Fruit fly (Drosophila melanogaster) whole organism, embryonic: ENCODE measurements around the gene amn.

Experiments used
- Adf1 ChIP-seq: fragments of 200-800 bp; sonication (Bioruptor generic); IDR thresholded peaks from 2 replicates; pipeline ENCODE4 v1.3.6; 2022; ENCODE audit warnings: missing biosample characterization, missing genetic modification characterization
- Bdp1 ChIP-seq: fragments of 200-800 bp; sonication (Bioruptor generic); optimal IDR thresholded peaks from 3 replicates; lab custom pipeline; 2016; ENCODE audit warnings: missing biosample characterization, missing genetic modification characterization
- BtbVII ChIP-seq: fragments of 200-800 bp; sonication (Bioruptor generic); optimal IDR thresholded peaks from 3 replicates; lab custom pipeline; 2017; ENCODE audit warnings: missing biosample characterization, mild to moderate bottlenecking, missing genetic modification characterization
- CG10431 ChIP-seq: fragments of 200-800 bp; sonication (Bioruptor generic); optimal IDR thresholded peaks from 3 replicates; lab custom pipeline; 2018; ENCODE audit warnings: missing biosample characterization, mild to moderate bottlenecking, missing genetic modification characterization
- CG12155 ChIP-seq: fragments of 200-800 bp; sonication (Bioruptor generic); optimal IDR thresholded peaks from 3 replicates; lab custom pipeline; 2016; ENCODE audit warnings: missing biosample characterization, missing genetic modification characterization
- CG12769 ChIP-seq: fragments of 200-800 bp; sonication (Bioruptor generic); optimal IDR thresholded peaks from 2 replicates; lab custom pipeline; 2019; ENCODE audit warnings: missing biosample characterization, mild to moderate bottlenecking, missing genetic modification characterization, moderate library complexity
- CG15479 ChIP-seq: fragments of 200-800 bp; sonication (Bioruptor generic); optimal IDR thresholded peaks from 3 replicates; lab custom pipeline; 2019; ENCODE audit warnings: missing biosample characterization, mild to moderate bottlenecking, missing genetic modification characterization, moderate library complexity
- CG16863 ChIP-seq: fragments of 200-800 bp; sonication (Bioruptor generic); optimal IDR thresholded peaks from 3 replicates; lab custom pipeline; 2016; ENCODE audit warnings: missing biosample characterization, missing genetic modification characterization
- CG17802 ChIP-seq: fragments of 200-800 bp; sonication (Bioruptor generic); optimal IDR thresholded peaks from 2 replicates; lab custom pipeline; 2018; ENCODE audit warnings: missing biosample characterization, mild to moderate bottlenecking, missing genetic modification characterization, moderate library complexity
- CG17912 ChIP-seq: fragments of 200-800 bp; sonication (Bioruptor generic); optimal IDR thresholded peaks from 2 replicates; lab custom pipeline; 2018; ENCODE audit warnings: missing biosample characterization, mild to moderate bottlenecking, missing genetic modification characterization
- CG2202 ChIP-seq: fragments of 200-800 bp; sonication (Bioruptor generic); optimal IDR thresholded peaks from 2 replicates; lab custom pipeline; 2018; ENCODE audit warnings: missing biosample characterization, mild to moderate bottlenecking, missing genetic modification characterization
- CG32772 ChIP-seq: fragments of 200-800 bp; sonication (Bioruptor generic); IDR thresholded peaks from 2 replicates; pipeline ENCODE4 v1.3.6; 2022; ENCODE audit warnings: missing biosample characterization, missing genetic modification characterization
- CrebB ChIP-seq: fragments of 200-800 bp; sonication (Bioruptor generic); optimal IDR thresholded peaks from 3 replicates; lab custom pipeline; 2018; ENCODE audit warnings: missing biosample characterization, mild to moderate bottlenecking, missing genetic modification characterization
- Dad ChIP-seq: fragments of 200-800 bp; sonication (Bioruptor generic); optimal IDR thresholded peaks from 3 replicates; lab custom pipeline; 2016; ENCODE audit warnings: missing biosample characterization, missing genetic modification characterization
- Doc3 ChIP-seq: fragments of 200-800 bp; sonication (Bioruptor generic); IDR thresholded peaks from 3 replicates; pipeline ENCODE4 v1.3.6; 2022; ENCODE audit warnings: missing biosample characterization, missing genetic modification characterization; ENCODE audit not compliant: partially characterized antibody
- Elba2 ChIP-seq: fragments of 200-800 bp; sonication (Bioruptor generic); optimal IDR thresholded peaks from 3 replicates; lab custom pipeline; 2016; ENCODE audit warnings: missing biosample characterization, missing genetic modification characterization
- H2.0 ChIP-seq: fragments of 200-800 bp; sonication (Bioruptor generic); IDR thresholded peaks from 2 replicates; pipeline ENCODE4 v1.3.6; 2022; ENCODE audit warnings: missing biosample characterization, missing genetic modification characterization
- Hmx ChIP-seq: fragments of 200-800 bp; sonication (Bioruptor generic); optimal IDR thresholded peaks from 2 replicates; lab custom pipeline; 2016; ENCODE audit warnings: missing biosample characterization, missing genetic modification characterization
- Jarid2 ChIP-seq: fragments of 200-800 bp; sonication (Bioruptor generic); optimal IDR thresholded peaks from 3 replicates; lab custom pipeline; 2017; ENCODE audit warnings: mild to moderate bottlenecking, missing biosample characterization, missing genetic modification reagents, missing genetic modification characterization
- MTF-1 ChIP-seq: fragments of 200-800 bp; sonication (Bioruptor generic); optimal IDR thresholded peaks from 2 replicates; lab custom pipeline; 2018; ENCODE audit warnings: missing biosample characterization, mild to moderate bottlenecking, missing genetic modification characterization, borderline replicate concordance
- Mad ChIP-seq: fragments of 200-800 bp; sonication (Bioruptor generic); optimal IDR thresholded peaks from 2 replicates; lab custom pipeline; 2016; ENCODE audit warnings: missing biosample characterization, missing genetic modification characterization
- Med ChIP-seq: fragments of 200-800 bp; sonication (Bioruptor generic); peaks from one replicate; lab custom pipeline; 2016; ENCODE audit warnings: missing biosample characterization, missing genetic modification characterization, mild to moderate bottlenecking, inconsistent platforms, moderate library complexity
- Meics ChIP-seq: fragments of 200-800 bp; sonication (Bioruptor generic); optimal IDR thresholded peaks from 2 replicates; lab custom pipeline; 2017; ENCODE audit warnings: missing biosample characterization, mild to moderate bottlenecking, missing genetic modification characterization
- NK7.1 ChIP-seq: fragments of 200-800 bp; sonication (Bioruptor generic); optimal IDR thresholded peaks from 3 replicates; lab custom pipeline; 2016; ENCODE audit warnings: missing biosample characterization, missing genetic modification characterization
- NfI ChIP-seq: fragments of 200-800 bp; sonication (Bioruptor generic); optimal IDR thresholded peaks from 3 replicates; lab custom pipeline; 2018; ENCODE audit warnings: missing biosample characterization, mild to moderate bottlenecking, missing genetic modification characterization, moderate library complexity
- PHDP ChIP-seq: fragments of 200-800 bp; sonication (Bioruptor generic); optimal IDR thresholded peaks from 3 replicates; lab custom pipeline; 2018; ENCODE audit warnings: missing biosample characterization, mild to moderate bottlenecking, missing genetic modification characterization, moderate library complexity
- Sry-β ChIP-seq: fragments of 200-800 bp; sonication (Bioruptor generic); optimal IDR thresholded peaks from 2 replicates; lab custom pipeline; 2018; ENCODE audit warnings: missing biosample characterization, mild to moderate bottlenecking, missing genetic modification characterization, moderate library complexity
- Stat92E ChIP-seq, 3 experiments: fragments of >200 bp in 2 of 3; fragments of 200-800 bp in 1 of 3; sonication (Bioruptor generic) in 1 of 3; optimal IDR thresholded peaks; 2 replicates each; lab custom pipeline; 2017 to 2019; ENCODE audit warnings: missing biosample characterization in 3 of 3, missing genetic modification characterization in 3 of 3, mild to moderate bottlenecking in 1 of 3, moderate library complexity in 1 of 3
- Trl ChIP-seq, 3 experiments: fragments of >200 bp in 2 of 3; fragments of 200-800 bp in 1 of 3; sonication (Bioruptor generic) in 1 of 3; optimal IDR thresholded peaks; 2 replicates in 1 of 3; 3 replicates in 2 of 3; lab custom pipeline; 2016 to 2017; ENCODE audit warnings: missing biosample characterization in 1 of 3, missing genetic modification characterization in 1 of 3
- az2 ChIP-seq: fragments of 200-800 bp; sonication (Bioruptor generic); optimal IDR thresholded peaks from 3 replicates; lab custom pipeline; 2016; ENCODE audit warnings: missing biosample characterization, missing genetic modification characterization
- bigmax ChIP-seq: fragments of 200-800 bp; sonication (Bioruptor generic); optimal IDR thresholded peaks from 2 replicates; lab custom pipeline; 2018; ENCODE audit warnings: missing biosample characterization, mild to moderate bottlenecking, missing genetic modification characterization
- chinmo ChIP-seq: fragments of 200-800 bp; sonication (Bioruptor generic); IDR thresholded peaks from 4 replicates; pipeline ENCODE4 v1.3.6; 2022; ENCODE audit warnings: missing biosample characterization, missing genetic modification characterization; ENCODE audit not compliant: partially characterized antibody
- dan ChIP-seq: fragments of 200-800 bp; sonication (Bioruptor generic); IDR thresholded peaks from 2 replicates; pipeline ENCODE4 v1.3.6; 2022; ENCODE audit warnings: missing biosample characterization, missing genetic modification characterization
- dmrt99B ChIP-seq: fragments of 200-800 bp; sonication (Bioruptor generic); optimal IDR thresholded peaks from 2 replicates; lab custom pipeline; 2018; ENCODE audit warnings: missing biosample characterization, mild to moderate bottlenecking, missing genetic modification characterization, moderate library complexity
- gfzf ChIP-seq: fragments of 200-800 bp; sonication (Bioruptor generic); optimal IDR thresholded peaks from 2 replicates; lab custom pipeline; 2016; ENCODE audit warnings: missing biosample characterization, mild to moderate bottlenecking, missing genetic modification characterization, moderate library complexity
- gsb-n ChIP-seq: fragments of 200-800 bp; sonication (Bioruptor generic); optimal IDR thresholded peaks from 3 replicates; lab custom pipeline; 2018; ENCODE audit warnings: missing biosample characterization, mild to moderate bottlenecking, missing genetic modification characterization
- h ChIP-seq: fragments of >200 bp; optimal IDR thresholded peaks from 2 replicates; lab custom pipeline; 2017
- jumu ChIP-seq: fragments of 200-800 bp; sonication (Bioruptor generic); optimal IDR thresholded peaks from 3 replicates; lab custom pipeline; 2016; ENCODE audit warnings: missing biosample characterization, missing genetic modification characterization
- nerfin-2 ChIP-seq: fragments of 200-800 bp; sonication (Bioruptor generic); IDR thresholded peaks from 2 replicates; pipeline ENCODE4 v1.3.6; 2022; ENCODE audit warnings: missing biosample characterization, missing genetic modification characterization; ENCODE audit not compliant: partially characterized antibody
- nom ChIP-seq: fragments of 200-800 bp; sonication (Bioruptor generic); optimal IDR thresholded peaks from 2 replicates; lab custom pipeline; 2017; ENCODE audit warnings: missing biosample characterization, missing genetic modification characterization, mild to moderate bottlenecking, moderate library complexity, missing genetic modification reagents
- pfk ChIP-seq: fragments of 200-800 bp; sonication (Bioruptor generic); optimal IDR thresholded peaks from 2 replicates; lab custom pipeline; 2018; ENCODE audit warnings: missing biosample characterization, mild to moderate bottlenecking, missing genetic modification characterization, moderate library complexity
- repo ChIP-seq: fragments of 200-800 bp; sonication (Bioruptor generic); optimal IDR thresholded peaks from 2 replicates; lab custom pipeline; 2016; ENCODE audit warnings: missing biosample characterization, missing genetic modification characterization
- sens ChIP-seq: fragments of 200-800 bp; sonication (Bioruptor generic); peaks from one replicate; lab custom pipeline; 2016; ENCODE audit warnings: missing biosample characterization, missing genetic modification characterization
- sens-2 ChIP-seq: fragments of 200-800 bp; sonication (Bioruptor generic); IDR thresholded peaks from 2 replicates; pipeline ENCODE4 v1.3.6; 2022; ENCODE audit warnings: missing biosample characterization, missing genetic modification characterization
- shn ChIP-seq: fragments of 200-800 bp; sonication (Bioruptor generic); optimal IDR thresholded peaks from 3 replicates; lab custom pipeline; 2016; ENCODE audit warnings: missing biosample characterization, missing genetic modification characterization
- sqz ChIP-seq: fragments of 200-800 bp; sonication (Bioruptor generic); optimal IDR thresholded peaks from 3 replicates; lab custom pipeline; 2018; ENCODE audit warnings: missing biosample characterization, mild to moderate bottlenecking, missing genetic modification characterization
- tio ChIP-seq: fragments of 200-800 bp; sonication (Bioruptor generic); optimal IDR thresholded peaks from 2 replicates; lab custom pipeline; 2017; ENCODE audit warnings: missing biosample characterization, missing genetic modification characterization, inconsistent platforms

The amn gene

dm6 chrX:19851095-19851988 is 38.5 kb downstream of the amn start (continued):
- peak; percentile 83 to 90 for TF ChIP-seq Trl (optimal IDR thresholded peaks at IDR 0.05; lab: Kevin White, UChicago)
- TF ChIP-seq Trl (GFP tag; optimal IDR thresholded peaks at IDR 0.05; lab: Kevin White, UChicago), result no peak
- peak; percentile 33 for TF ChIP-seq Jarid2 (GFP tag; lab: Kevin White, UChicago)
- peak; percentile 55 for TF ChIP-seq CG15479 (GFP tag; lab: Kevin White, UChicago)
- peak; percentile 74 for TF ChIP-seq Elba2 (GFP tag; lab: Kevin White, UChicago)
- no peak for TF ChIP-seq gsb-n (tag; lab: Kevin White, UChicago)
- peak; percentile 83 for TF ChIP-seq sens (GFP tag; lab: Kevin White, UChicago)
- no peak for TF ChIP-seq H2.0 (GFP tag; lab: Robert Waterston, UW)
- no peak for TF ChIP-seq nerfin-2 (GFP tag; lab: Robert Waterston, UW)
- TF ChIP-seq tio (GFP tag; lab: Kevin White, UChicago), result no peak
- TF ChIP-seq Bdp1, result no peak
- TF ChIP-seq gfzf (GFP tag; lab: Kevin White, UChicago), result no peak
- TF ChIP-seq Doc3, result 0 out of 3 replicates have a peak, but pooled peaks have one; percentile 4
- no peak for TF ChIP-seq sens-2 (GFP tag; lab: Robert Waterston, UW)
- TF ChIP-seq az2 (GFP tag; lab: Kevin White, UChicago), result no peak
- TF ChIP-seq repo (GFP tag; lab: Kevin White, UChicago), result no peak
- no peak for TF ChIP-seq bigmax (GFP tag; lab: Kevin White, UChicago)
- TF ChIP-seq CG12155 (GFP tag; lab: Kevin White, UChicago), result no peak
- TF ChIP-seq Meics (GFP tag; lab: Kevin White, UChicago), result no peak
- TF ChIP-seq CG32772 (GFP tag; lab: Robert Waterston, UW), result peak; percentile 66
- TF ChIP-seq CG12769 (tag; lab: Kevin White, UChicago), result no peak
- TF ChIP-seq Med (GFP tag; lab: Kevin White, UChicago), result peak; percentile 1
- peak; percentile 57 for TF ChIP-seq sqz (GFP tag; lab: Kevin White, UChicago)
- peak; percentile 16 for TF ChIP-seq CG10431 (GFP tag; lab: Kevin White, UChicago)
- TF ChIP-seq chinmo (GFP tag; lab: Robert Waterston, UW), result 0 out of 4 replicates have a peak, but pooled peaks have one; percentile 14
- no peak for TF ChIP-seq Dad (GFP tag; lab: Kevin White, UChicago)
- no peak for TF ChIP-seq nom
- TF ChIP-seq jumu (GFP tag; lab: Kevin White, UChicago), result no peak
- TF ChIP-seq Stat92E (GFP tag; optimal IDR thresholded peaks at IDR 0.05; lab: Kevin White, UChicago), result peak in 1 of 3 experiments; percentile 13
- no peak for TF ChIP-seq CG16863

DNA sequence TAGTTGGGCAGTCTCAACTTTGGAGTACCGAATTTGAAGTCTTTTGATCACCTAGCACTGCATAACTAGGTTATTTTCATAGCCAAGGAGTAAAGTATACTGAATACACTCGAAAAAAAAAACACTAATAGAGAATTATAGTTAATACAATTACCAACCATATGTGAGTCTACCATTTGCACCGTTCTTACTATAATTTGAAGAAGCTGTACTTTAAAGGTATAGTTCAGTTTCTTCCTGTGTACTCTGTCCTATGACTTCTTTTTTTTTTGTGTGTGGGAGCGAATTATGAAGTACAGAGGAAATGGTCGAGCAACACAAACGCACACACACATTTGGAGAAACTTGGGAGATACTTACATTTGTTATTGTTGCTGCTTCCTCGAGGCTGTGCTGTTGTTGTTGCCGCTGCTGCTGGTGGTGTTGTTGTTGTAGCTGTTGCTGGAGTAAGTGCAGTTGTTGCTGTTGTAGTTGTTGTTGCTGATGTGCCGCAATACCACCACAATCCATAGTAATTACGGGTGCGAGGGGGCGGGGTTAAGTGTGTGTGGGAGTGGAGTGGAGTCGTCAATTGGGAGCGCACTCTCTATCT is 39.3 kb downstream of the amn start:
- peak; percentile 62 for TF ChIP-seq CrebB
- TF ChIP-seq shn (GFP tag; lab: Kevin White, UChicago), result peak; percentile 73
- peak; percentile 82 for TF ChIP-seq dan (GFP tag; lab: Robert Waterston, UW)
- no peak for TF ChIP-seq pfk (GFP tag; lab: Kevin White, UChicago)
- peak; percentile 88 for TF ChIP-seq PHDP (tag; lab: Kevin White, UChicago)
- peak; percentile 80 for TF ChIP-seq NfI (GFP tag; lab: Kevin White, UChicago)
- no peak for TF ChIP-seq h (lab: Kevin White, UChicago)
- TF ChIP-seq CG17802 (tag; lab: Kevin White, UChicago), result peak; percentile 75
- peak; percentile 93 for TF ChIP-seq dmrt99B (tag; lab: Kevin White, UChicago)
- peak; percentile 81 for TF ChIP-seq MTF-1 (GFP tag; lab: Kevin White, UChicago)
- peak; percentile 71 for TF ChIP-seq BtbVII (GFP tag; lab: Kevin White, UChicago)
- peak; percentile 83 for TF ChIP-seq NK7.1
- TF ChIP-seq CG2202 (tag; lab: Kevin White, UChicago), result peak; percentile 88
- peak; percentile 63 for TF ChIP-seq Hmx (GFP tag; lab: Kevin White, UChicago)
- no peak for TF ChIP-seq Adf1 (GFP tag; lab: Robert Waterston, UW)
- peak; percentile 91 for TF ChIP-seq Mad (GFP tag; lab: Kevin White, UChicago)
- peak; percentile 60 for TF ChIP-seq Sry-β
- TF ChIP-seq CG17912 (GFP tag; lab: Kevin White, UChicago), result no peak
